Worm (Caenorhabditis elegans): ENCODE data around the gene R166.2.
A peak's percentile ranks its signal among the peaks of the same experiment; 100 is the strongest.

The R166.2 gene

ce11 chrII:10551985-10552736 lies 14.7 kb upstream of the R166.2 start (continued):
- TF ChIP-seq gei-8 (GFP tag; optimal IDR thresholded peaks at IDR 0.05) (peak; percentile 74), daf-19 (GFP tag; conservative IDR thresholded peaks at IDR 0.05) (no peak), dmd-6 (GFP tag; IDR thresholded peaks at IDR 0.05) (peak; percentile 87), F44E2.7 (GFP tag; IDR thresholded peaks at IDR 0.05) (no peak), jun-1 (tag; optimal IDR thresholded peaks at IDR 0.05) (peak; percentile 89), aly-2 (tag; optimal IDR thresholded peaks at IDR 0.05) (no peak), R02D3.7 (tag; optimal IDR thresholded peaks at IDR 0.05) (no peak), snpc-4 (tag; optimal IDR thresholded peaks at IDR 0.05) (no peak), set-16 (GFP tag; IDR thresholded peaks at IDR 0.05) (peak; percentile 55), madf-9 (GFP tag; conservative IDR thresholded peaks at IDR 0.05) (peak; percentile 39), lin-39 (tag; optimal IDR thresholded peaks at IDR 0.05) (no peak), sdz-12 (GFP tag; optimal IDR thresholded peaks at IDR 0.05) (peak; percentile 7), fkh-10 (GFP tag; optimal IDR thresholded peaks at IDR 0.05) (peak; percentile 91), nhr-41 (GFP tag; IDR thresholded peaks at IDR 0.05) (peak; percentile 24; the same call in 1 of the 2 replicates), hif-1 (tag; optimal IDR thresholded peaks at IDR 0.05) (peak; percentile 25 to 69)

- TF ChIP-seq hif-1 (tag; optimal IDR thresholded peaks at IDR 0.05) (no peak), dmd-9 (GFP tag; IDR thresholded peaks at IDR 0.05) (no peak), pha-4 (GFP tag; IDR thresholded peaks at IDR 0.05) (no peak), pha-4 (tag; optimal IDR thresholded peaks at IDR 0.05) (no peak), madf-5 (GFP tag; IDR thresholded peaks at IDR 0.05) (0 out of 4 replicates have a peak, but pooled peaks of 1 of the 2 experiments have one; percentile 7), rbr-2 (tag; optimal IDR thresholded peaks at IDR 0.05) (peak; percentile 14), mdl-1 (tag; optimal IDR thresholded peaks at IDR 0.05) (peak in 1 of 2 experiments; percentile 15), nhr-111 (GFP tag; optimal IDR thresholded peaks at IDR 0.05) (no peak), mep-1 (tag; optimal IDR thresholded peaks at IDR 0.05) (peak; percentile 31), jun-1 (tag; optimal IDR thresholded peaks at IDR 0.05) (no peak), R02D3.7 (tag; optimal IDR thresholded peaks at IDR 0.05) (no peak), php-3 (GFP tag; IDR thresholded peaks at IDR 0.05) (no peak), snpc-1.2 (GFP tag; IDR thresholded peaks at IDR 0.05) (no peak), zip-2 (tag; optimal IDR thresholded peaks at IDR 0.05) (no peak), lsy-2 (tag; optimal IDR thresholded peaks at IDR 0.05) (no peak), Y5F2A.4 (GFP tag; optimal IDR thresholded peaks at IDR 0.05) (no peak), F44E2.7 (GFP tag; IDR thresholded peaks at IDR 0.05) (no peak), nhr-77 (tag; optimal IDR thresholded peaks at IDR 0.05) (no peak), ces-1 (GFP tag; optimal IDR thresholded peaks at IDR 0.05) (no peak), aha-1 (tag) (peak; percentile 92), lin-13 (GFP tag; optimal IDR thresholded peaks at IDR 0.05) (no peak), hlh-11 (tag; optimal IDR thresholded peaks at IDR 0.05) (no peak), skn-1 (tag; optimal IDR thresholded peaks at IDR 0.05) (no peak), daf-8 (GFP tag; IDR thresholded peaks at IDR 0.05) (no peak), lin-15B (tag; optimal IDR thresholded peaks at IDR 0.05) (no peak), nhr-10 (tag; optimal IDR thresholded peaks at IDR 0.05) (no peak), cey-2 (tag; optimal IDR thresholded peaks at IDR 0.05; ENCODE audit: borderline replicate concordance, insufficient read depth) (no peak), spr-1 (tag; optimal IDR thresholded peaks at IDR 0.05) (no peak), nhr-237 (tag; optimal IDR thresholded peaks at IDR 0.05) (no peak), madf-9 (GFP tag; conservative IDR thresholded peaks at IDR 0.05) (0 out of 2 replicates have a peak, but pooled peaks have one; percentile 16), nhr-11 (tag; optimal IDR thresholded peaks at IDR 0.05) (peak; percentile 25), unc-62 (GFP tag; optimal IDR thresholded peaks at IDR 0.05 in 1 of 2) (peak in 1 of 2 experiments; percentile 91), unc-62 (tag; optimal IDR thresholded peaks at IDR 0.05) (no peak), arid-1 (GFP tag; conservative IDR thresholded peaks at IDR 0.05) (no peak), snpc-4 (tag; optimal IDR thresholded peaks at IDR 0.05) (no peak), ceh-62 (tag; optimal IDR thresholded peaks at IDR 0.05) (no peak), nhr-48 (tag; optimal IDR thresholded peaks at IDR 0.05) (no peak), ztf-11 (tag; optimal IDR thresholded peaks at IDR 0.05) (no peak)
Observed at ce11 chrII:10550872-10551647, 13.6 kb upstream of the R166.2 start.
